Fruit fly (Drosophila melanogaster): ENCODE results near the gene CG14864.

The CG14864 gene

DNA sequence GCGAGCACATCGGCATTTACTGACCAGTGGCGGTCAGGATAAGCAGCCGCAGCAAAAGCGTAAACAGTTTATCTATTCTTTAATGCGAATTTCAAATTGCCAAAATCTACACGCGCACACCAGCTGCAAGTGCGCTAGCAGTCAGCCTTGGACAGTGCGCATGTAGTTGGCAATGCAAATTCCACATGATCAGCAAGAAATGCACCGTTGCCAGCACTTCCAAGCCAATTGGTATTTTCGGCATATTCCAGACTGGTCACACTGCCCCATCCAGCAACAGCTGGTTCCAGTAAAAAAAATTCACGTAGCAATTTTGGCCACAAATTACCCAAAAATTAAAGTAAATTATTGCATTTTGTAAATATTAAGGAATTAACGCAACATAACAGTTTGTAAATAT is 19.4 kb upstream of the CG14864 start (continued):
- TF ChIP-seq CG17359 (tag; optimal IDR thresholded peaks at IDR 0.05) (no peak), Pdp1 (GFP tag; optimal IDR thresholded peaks at IDR 0.05) (peak in 1 of 2 experiments; percentile 54), E2f2 (GFP tag; IDR thresholded peaks at IDR 0.05) (no peak), CG1233 (GFP tag; optimal IDR thresholded peaks at IDR 0.05) (no peak), CG12769 (tag; optimal IDR thresholded peaks at IDR 0.05) (peak; percentile 31), PHDP (tag; optimal IDR thresholded peaks at IDR 0.05) (peak; percentile 8), unpg (GFP tag; optimal IDR thresholded peaks at IDR 0.05) (no peak), CG2116 (GFP tag; optimal IDR thresholded peaks at IDR 0.05) (peak; percentile 89), nmo (GFP tag; optimal IDR thresholded peaks at IDR 0.05) (peak; percentile 65), Bdp1 (GFP tag; optimal IDR thresholded peaks at IDR 0.05) (peak; percentile 33), CG9437 (GFP tag; optimal IDR thresholded peaks at IDR 0.05) (no peak), tio (GFP tag; optimal IDR thresholded peaks at IDR 0.05) (no peak), CG13894 (tag; optimal IDR thresholded peaks at IDR 0.05) (peak; percentile 14), al (GFP tag; IDR thresholded peaks at IDR 0.05) (no peak), mam (GFP tag; optimal IDR thresholded peaks at IDR 0.05) (peak; percentile 28), Stat92E (GFP tag; optimal IDR thresholded peaks at IDR 0.05) (no peak), gfzf (GFP tag; optimal IDR thresholded peaks at IDR 0.05) (peak; percentile 97), Blimp-1 (GFP tag; optimal IDR thresholded peaks at IDR 0.05) (no peak), CG11247 (GFP tag; IDR thresholded peaks at IDR 0.05) (no peak), CG9797 (GFP tag; optimal IDR thresholded peaks at IDR 0.05) (peak; percentile 95), Max (GFP tag; optimal IDR thresholded peaks at IDR 0.05) (peak; percentile 69), CG8924 (tag; optimal IDR thresholded peaks at IDR 0.05) (peak; percentile 37), B-H1 (GFP tag; IDR thresholded peaks at IDR 0.05) (no peak), bcd (GFP tag; optimal IDR thresholded peaks at IDR 0.05) (peak; percentile 28), Sin3A (optimal IDR thresholded peaks at IDR 0.05) (peak; percentile 96), ATbp (GFP tag; optimal IDR thresholded peaks at IDR 0.05) (no peak), CG2889 (GFP tag; IDR thresholded peaks at IDR 0.05) (no peak), lbe (GFP tag; optimal IDR thresholded peaks at IDR 0.05) (peak; percentile 52), seq (GFP tag; IDR thresholded peaks at IDR 0.05) (no peak), CG3995 (GFP tag; optimal IDR thresholded peaks at IDR 0.05) (peak; percentile 24), emc (GFP tag; optimal IDR thresholded peaks at IDR 0.05) (no peak), scrt (GFP tag; optimal IDR thresholded peaks at IDR 0.05) (peak; percentile 85), twi (tag; optimal IDR thresholded peaks at IDR 0.05) (peak; percentile 33), ap (GFP tag; IDR thresholded peaks at IDR 0.05) (no peak), trem (tag; optimal IDR thresholded peaks at IDR 0.05) (peak; percentile 64), Dad (GFP tag; optimal IDR thresholded peaks at IDR 0.05) (peak; percentile 6), slou (GFP tag; optimal IDR thresholded peaks at IDR 0.05) (no peak), HmgZ (tag; optimal IDR thresholded peaks at IDR 0.05) (peak; percentile 84), mirr (GFP tag; optimal IDR thresholded peaks at IDR 0.05) (peak; percentile 8), esg (GFP tag; conservative IDR thresholded peaks at IDR 0.05) (no peak), Trl (optimal IDR thresholded peaks at IDR 0.05) (no peak), Trl (GFP tag; optimal IDR thresholded peaks at IDR 0.05) (peak; percentile 19), nerfin-2 (GFP tag; IDR thresholded peaks at IDR 0.05; ENCODE audit: partially characterized antibody) (no peak), tll (GFP tag; optimal IDR thresholded peaks at IDR 0.05) (peak in 1 of 2 experiments; percentile 34), Myb (GFP tag; optimal IDR thresholded peaks at IDR 0.05) (peak; percentile 93), CG1603 (tag; optimal IDR thresholded peaks at IDR 0.05) (peak; percentile 92), CG8388 (GFP tag; optimal IDR thresholded peaks at IDR 0.05) (no peak), gro (GFP tag; optimal IDR thresholded peaks at IDR 0.05) (peak; percentile 37), CG7928 (GFP tag; optimal IDR thresholded peaks at IDR 0.05) (peak; percentile 18), CG30403 (GFP tag; optimal IDR thresholded peaks at IDR 0.05) (no peak), oc (tag; optimal IDR thresholded peaks at IDR 0.05) (peak; percentile 33)

Measured in whole organism, embryonic.